Worm (Caenorhabditis elegans): ENCODE results near the gene M110.9.

The M110.9 gene

ce11 chrII:8225914-8226313, 5.2 kb upstream of the M110.9 start:
- TF ChIP-seq flt-1 (GFP tag; IDR thresholded peaks at IDR 0.05) = no peak
- TF ChIP-seq scrt-1 (GFP tag; IDR thresholded peaks at IDR 0.05) = no peak
- no peak for TF ChIP-seq ceh-36 (tag; optimal IDR thresholded peaks at IDR 0.05)
- TF ChIP-seq ama-1 (optimal IDR thresholded peaks at IDR 0.05) = no peak
- no peak for TF ChIP-seq B0310.2 (tag; optimal IDR thresholded peaks at IDR 0.05)
- no peak for TF ChIP-seq tra-4 (tag; optimal IDR thresholded peaks at IDR 0.05)
- no peak for TF ChIP-seq aly-1 (tag; optimal IDR thresholded peaks at IDR 0.05)
- TF ChIP-seq hmbx-1 (tag; optimal IDR thresholded peaks at IDR 0.05) = no peak
- TF ChIP-seq ceh-13 (GFP tag; optimal IDR thresholded peaks at IDR 0.05) = no peak
- no peak for TF ChIP-seq pes-1 (GFP tag; IDR thresholded peaks at IDR 0.05)
- TF ChIP-seq tbx-11 (GFP tag; IDR thresholded peaks at IDR 0.05) = no peak
- no peak for TF ChIP-seq ets-7 (tag; optimal IDR thresholded peaks at IDR 0.05)
- TF ChIP-seq F13C5.2 (tag; optimal IDR thresholded peaks at IDR 0.05) = no peak
- no peak for TF ChIP-seq hmg-4 (GFP tag; optimal IDR thresholded peaks at IDR 0.05)
- TF ChIP-seq tbx-37 (GFP tag; conservative IDR thresholded peaks at IDR 0.05) = no peak
- TF ChIP-seq hnd-1 (tag; optimal IDR thresholded peaks at IDR 0.05) = no peak
- no peak for TF ChIP-seq sea-1 (GFP tag; conservative IDR thresholded peaks at IDR 0.05)

- no peak for TF ChIP-seq ceh-13 (GFP tag; optimal IDR thresholded peaks at IDR 0.05)
- no peak for TF ChIP-seq aly-1 (tag; optimal IDR thresholded peaks at IDR 0.05)
- no peak for TF ChIP-seq tra-4 (tag; optimal IDR thresholded peaks at IDR 0.05)
- no peak for TF ChIP-seq hmg-4 (GFP tag; optimal IDR thresholded peaks at IDR 0.05)
- TF ChIP-seq flt-1 (GFP tag; IDR thresholded peaks at IDR 0.05) = no peak
- no peak for TF ChIP-seq ama-1 (optimal IDR thresholded peaks at IDR 0.05)
- no peak for TF ChIP-seq pes-1 (GFP tag; IDR thresholded peaks at IDR 0.05)
- no peak for TF ChIP-seq F13C5.2 (tag; optimal IDR thresholded peaks at IDR 0.05)
- TF ChIP-seq scrt-1 (GFP tag; IDR thresholded peaks at IDR 0.05) = no peak
- no peak for TF ChIP-seq ceh-36 (tag; optimal IDR thresholded peaks at IDR 0.05)
- TF ChIP-seq ets-7 (tag; optimal IDR thresholded peaks at IDR 0.05) = no peak
- TF ChIP-seq tbx-37 (GFP tag; conservative IDR thresholded peaks at IDR 0.05) = no peak
- TF ChIP-seq hnd-1 (tag; optimal IDR thresholded peaks at IDR 0.05) = no peak
- no peak for TF ChIP-seq hmbx-1 (tag; optimal IDR thresholded peaks at IDR 0.05)
- TF ChIP-seq tbx-11 (GFP tag; IDR thresholded peaks at IDR 0.05) = no peak
- no peak for TF ChIP-seq sea-1 (GFP tag; conservative IDR thresholded peaks at IDR 0.05)
- no peak for TF ChIP-seq B0310.2 (tag; optimal IDR thresholded peaks at IDR 0.05)
These were observed 4.6 kb upstream of the M110.9 start for ce11 chrII:8226475-8226874.

- no peak for TF ChIP-seq scrt-1 (GFP tag; IDR thresholded peaks at IDR 0.05)
- TF ChIP-seq hnd-1 (tag; optimal IDR thresholded peaks at IDR 0.05) = no peak
- no peak for TF ChIP-seq B0310.2 (tag; optimal IDR thresholded peaks at IDR 0.05)
- no peak for TF ChIP-seq ets-7 (tag; optimal IDR thresholded peaks at IDR 0.05)
These were observed 1.4 kb downstream of the M110.9 start, which contains the start of gene M110.7 for ce11 chrII:8232489-8232888. Gene M110.7, plus strand, starts transcription at chrII:8232789.

ce11 chrII:8238155-8238554, 7.1 kb downstream of the M110.9 start, which contains the start of gene nlp-5:
Gene nlp-5, plus strand, starts transcription at chrII:8238455.
- TF ChIP-seq flt-1 (GFP tag; IDR thresholded peaks at IDR 0.05) = no peak
- TF ChIP-seq F13C5.2 (tag; optimal IDR thresholded peaks at IDR 0.05) = no peak

- TF ChIP-seq F13C5.2 (tag; optimal IDR thresholded peaks at IDR 0.05) = no peak
These were observed 15.4 kb downstream of the M110.9 start, which contains the start of gene F35C11.3 for ce11 chrII:8246476-8246875. Gene F35C11.3, plus strand, starts transcription at chrII:8246776.

- TF ChIP-seq ceh-36 (tag; optimal IDR thresholded peaks at IDR 0.05) = no peak
- no peak for TF ChIP-seq pes-1 (GFP tag; IDR thresholded peaks at IDR 0.05)
- no peak for TF ChIP-seq F13C5.2 (tag; optimal IDR thresholded peaks at IDR 0.05)
- no peak for TF ChIP-seq hmbx-1 (tag; optimal IDR thresholded peaks at IDR 0.05)
These were observed 17.7 kb downstream of the M110.9 start, which contains the start of the genes F35C11.2 and F35C11.4 for ce11 chrII:8248745-8249144. Gene F35C11.2, minus strand, starts transcription at chrII:8248834. Gene F35C11.4, plus strand, starts transcription at chrII:8249004.

- TF ChIP-seq pes-1 (GFP tag; IDR thresholded peaks at IDR 0.05) = no peak
- TF ChIP-seq ceh-13 (GFP tag; optimal IDR thresholded peaks at IDR 0.05) = no peak
- TF ChIP-seq sea-1 (GFP tag; conservative IDR thresholded peaks at IDR 0.05) = no peak
- TF ChIP-seq hmg-4 (GFP tag; optimal IDR thresholded peaks at IDR 0.05) = no peak
- no peak for TF ChIP-seq hmbx-1 (tag; optimal IDR thresholded peaks at IDR 0.05)
- TF ChIP-seq flt-1 (GFP tag; IDR thresholded peaks at IDR 0.05) = no peak
- no peak for TF ChIP-seq aly-1 (tag; optimal IDR thresholded peaks at IDR 0.05)
- no peak for TF ChIP-seq scrt-1 (GFP tag; IDR thresholded peaks at IDR 0.05)
- TF ChIP-seq tbx-37 (GFP tag; conservative IDR thresholded peaks at IDR 0.05) = no peak
- TF ChIP-seq ama-1 (optimal IDR thresholded peaks at IDR 0.05) = no peak
- TF ChIP-seq F13C5.2 (tag; optimal IDR thresholded peaks at IDR 0.05) = no peak
- no peak for TF ChIP-seq ets-7 (tag; optimal IDR thresholded peaks at IDR 0.05)
- no peak for TF ChIP-seq ceh-36 (tag; optimal IDR thresholded peaks at IDR 0.05)
- no peak for TF ChIP-seq hnd-1 (tag; optimal IDR thresholded peaks at IDR 0.05)
- no peak for TF ChIP-seq tra-4 (tag; optimal IDR thresholded peaks at IDR 0.05)
- TF ChIP-seq tbx-11 (GFP tag; IDR thresholded peaks at IDR 0.05) = no peak
- TF ChIP-seq B0310.2 (tag; optimal IDR thresholded peaks at IDR 0.05) = no peak
These were observed 18.6 kb downstream of the M110.9 start for ce11 chrII:8249710-8250109.

ce11 chrII:8253160-8253793, 22.2 kb downstream of the M110.9 start, which contains the start of gene F35C11.5:
Gene F35C11.5, plus strand, starts transcription at chrII:8253743.
- TF ChIP-seq sea-1 (GFP tag; conservative IDR thresholded peaks at IDR 0.05) (no peak), ama-1 (optimal IDR thresholded peaks at IDR 0.05) (no peak), tra-4 (tag; optimal IDR thresholded peaks at IDR 0.05) (no peak), tbx-37 (GFP tag; conservative IDR thresholded peaks at IDR 0.05) (no peak), ets-7 (tag; optimal IDR thresholded peaks at IDR 0.05) (no peak), tbx-11 (GFP tag; IDR thresholded peaks at IDR 0.05) (no peak), aly-1 (tag; optimal IDR thresholded peaks at IDR 0.05) (no peak), pes-1 (GFP tag; IDR thresholded peaks at IDR 0.05) (no peak), hnd-1 (tag; optimal IDR thresholded peaks at IDR 0.05) (no peak), B0310.2 (tag; optimal IDR thresholded peaks at IDR 0.05) (no peak), hmg-4 (GFP tag; optimal IDR thresholded peaks at IDR 0.05) (no peak), ceh-13 (GFP tag; optimal IDR thresholded peaks at IDR 0.05) (no peak), flt-1 (GFP tag; IDR thresholded peaks at IDR 0.05) (no peak), F13C5.2 (tag; optimal IDR thresholded peaks at IDR 0.05) (no peak), ceh-36 (tag; optimal IDR thresholded peaks at IDR 0.05) (no peak), hmbx-1 (tag; optimal IDR thresholded peaks at IDR 0.05) (no peak), scrt-1 (GFP tag; IDR thresholded peaks at IDR 0.05) (no peak)
